Worm (Caenorhabditis elegans): ENCODE results near the gene Y65A5A.24.

ce11 chrIV:16391470-16391869 is 2.3 kb upstream of the Y65A5A.24 start:
- TF ChIP-seq fkh-6 (tag; optimal IDR thresholded peaks at IDR 0.05) (no peak), ceh-45 (GFP tag; IDR thresholded peaks at IDR 0.05) (no peak), nhr-11 (tag; optimal IDR thresholded peaks at IDR 0.05) (no peak), hlh-15 (tag; optimal IDR thresholded peaks at IDR 0.05) (no peak), pag-3 (tag; optimal IDR thresholded peaks at IDR 0.05; ENCODE audit: borderline replicate concordance) (no peak), ama-1 (optimal IDR thresholded peaks at IDR 0.05) (no peak)

All from whole organism, late embryonic.